Fruit fly (Drosophila melanogaster) whole organism, embryonic: ENCODE results near the gene CG7366.
A peak's percentile ranks its signal among the peaks of the same experiment; 100 is the strongest.

Experiments used
- Atf6 ChIP-seq: fragments of 200-800 bp; sonication (Bioruptor generic); IDR thresholded peaks from 2 replicates; pipeline ENCODE4 v1.3.6; 2022; ENCODE audit warnings: missing biosample characterization, missing genetic modification characterization
- CG10321 ChIP-seq: fragments of 200-800 bp; sonication (Bioruptor generic); IDR thresholded peaks from 2 replicates; pipeline ENCODE4 v1.3.6; 2022; ENCODE audit warnings: missing biosample characterization, missing genetic modification characterization
- CG10959 ChIP-seq: fragments of 200-800 bp; sonication (Bioruptor generic); IDR thresholded peaks from 2 replicates; pipeline ENCODE4 v1.3.6; 2022; ENCODE audit warnings: missing biosample characterization, missing genetic modification characterization
- CG11085 ChIP-seq: fragments of 200-800 bp; sonication (Bioruptor generic); IDR thresholded peaks from 2 replicates; pipeline ENCODE4 v1.3.6; 2022; ENCODE audit warnings: missing biosample characterization, missing genetic modification characterization
- CG13894 ChIP-seq: fragments of 200-800 bp; sonication (Bioruptor generic); optimal IDR thresholded peaks from 3 replicates; lab custom pipeline; 2018; ENCODE audit warnings: missing biosample characterization, mild to moderate bottlenecking, missing genetic modification characterization, moderate library complexity
- CG16815 ChIP-seq: fragments of 200-800 bp; sonication (Bioruptor generic); optimal IDR thresholded peaks from 3 replicates; lab custom pipeline; 2017; ENCODE audit warnings: missing biosample characterization, mild to moderate bottlenecking, missing genetic modification characterization
- CG17385 ChIP-seq: fragments of 200-800 bp; sonication (Bioruptor generic); optimal IDR thresholded peaks from 3 replicates; lab custom pipeline; 2018; ENCODE audit warnings: missing biosample characterization, mild to moderate bottlenecking, missing genetic modification characterization
- CG17568 ChIP-seq: fragments of 200-800 bp; sonication (Bioruptor generic); optimal IDR thresholded peaks from 2 replicates; lab custom pipeline; 2018; ENCODE audit warnings: missing biosample characterization, mild to moderate bottlenecking, missing genetic modification characterization, moderate library complexity
- CG18599 ChIP-seq: fragments of 200-800 bp; sonication (Bioruptor generic); optimal IDR thresholded peaks from 3 replicates; lab custom pipeline; 2017; ENCODE audit warnings: missing biosample characterization, missing genetic modification characterization, mild to moderate bottlenecking, moderate library complexity, missing genetic modification reagents
- CG30403 ChIP-seq: fragments of 200-800 bp; sonication (Bioruptor generic); optimal IDR thresholded peaks from 3 replicates; lab custom pipeline; 2016; ENCODE audit warnings: missing biosample characterization, missing genetic modification characterization
- CG33213 ChIP-seq: fragments of 200-800 bp; sonication (Bioruptor generic); optimal IDR thresholded peaks from 3 replicates; lab custom pipeline; 2016; ENCODE audit warnings: missing biosample characterization, missing genetic modification characterization
- CG33557 ChIP-seq: fragments of 200-800 bp; sonication (Bioruptor generic); optimal IDR thresholded peaks from 2 replicates; lab custom pipeline; 2019; ENCODE audit warnings: missing biosample characterization, mild to moderate bottlenecking, missing genetic modification characterization, moderate library complexity
- CG4360 ChIP-seq: fragments of 200-800 bp; sonication (Bioruptor generic); IDR thresholded peaks from 2 replicates; pipeline ENCODE4 v1.3.6; 2022; ENCODE audit warnings: missing biosample characterization, missing genetic modification characterization
- CG4854 ChIP-seq: fragments of 200-800 bp; sonication (Bioruptor generic); optimal IDR thresholded peaks from 2 replicates; lab custom pipeline; 2016; ENCODE audit warnings: missing biosample characterization, missing genetic modification characterization, inconsistent platforms
- CG6813 ChIP-seq: fragments of 200-800 bp; sonication (Bioruptor generic); optimal IDR thresholded peaks from 2 replicates; lab custom pipeline; 2017; ENCODE audit warnings: missing biosample characterization, missing genetic modification characterization, mild to moderate bottlenecking, moderate library complexity, missing genetic modification reagents
- CG7745 ChIP-seq: fragments of 200-800 bp; sonication (Bioruptor generic); optimal IDR thresholded peaks from 2 replicates; lab custom pipeline; 2018; ENCODE audit warnings: missing biosample characterization, mild to moderate bottlenecking, missing genetic modification characterization, moderate library complexity
- CG7786 ChIP-seq: fragments of 200-800 bp; sonication (Bioruptor generic); optimal IDR thresholded peaks from 2 replicates; lab custom pipeline; 2016; ENCODE audit warnings: missing biosample characterization, missing genetic modification characterization
- Dad ChIP-seq: fragments of 200-800 bp; sonication (Bioruptor generic); optimal IDR thresholded peaks from 3 replicates; lab custom pipeline; 2016; ENCODE audit warnings: missing biosample characterization, missing genetic modification characterization
- Fer2 ChIP-seq: fragments of 200-800 bp; sonication (Bioruptor generic); optimal IDR thresholded peaks from 2 replicates; lab custom pipeline; 2018; ENCODE audit warnings: missing biosample characterization, mild to moderate bottlenecking, missing genetic modification characterization, moderate library complexity
- HLH54F ChIP-seq: fragments of 200-800 bp; sonication (Bioruptor generic); optimal IDR thresholded peaks from 3 replicates; lab custom pipeline; 2016; ENCODE audit warnings: missing biosample characterization, missing genetic modification characterization
- Hmr ChIP-seq: fragments of 200-800 bp; sonication (Bioruptor generic); optimal IDR thresholded peaks from 3 replicates; lab custom pipeline; 2017; ENCODE audit warnings: mild to moderate bottlenecking, missing biosample characterization, missing genetic modification reagents, missing genetic modification characterization
- Hr39 ChIP-seq: fragments of >200 bp; optimal IDR thresholded peaks from 2 replicates; lab custom pipeline; 2017
- Lim3 ChIP-seq: fragments of 200-800 bp; sonication (Bioruptor generic); IDR thresholded peaks from 2 replicates; pipeline ENCODE4 v1.3.6; 2022; ENCODE audit warnings: missing biosample characterization, missing genetic modification characterization
- Lpt ChIP-seq: fragments of >200 bp; optimal IDR thresholded peaks from 2 replicates; lab custom pipeline; 2018; ENCODE audit warnings: missing biosample characterization, missing genetic modification characterization
- Nf-YC ChIP-seq: fragments of 200-800 bp; optimal IDR thresholded peaks from 3 replicates; lab custom pipeline; 2019; ENCODE audit warnings: missing biosample characterization, mild to moderate bottlenecking, missing genetic modification characterization, moderate library complexity
- Six4 ChIP-seq: fragments of 200-800 bp; sonication (Bioruptor generic); optimal IDR thresholded peaks from 2 replicates; lab custom pipeline; 2016; ENCODE audit warnings: missing biosample characterization, missing genetic modification characterization
- TFAM ChIP-seq: fragments of 200-800 bp; sonication (Bioruptor generic); optimal IDR thresholded peaks from 2 replicates; lab custom pipeline; 2017; ENCODE audit warnings: missing biosample characterization, missing genetic modification characterization, inconsistent platforms
- YL-1 ChIP-seq: fragments of 200-800 bp; sonication (Bioruptor generic); optimal IDR thresholded peaks from 3 replicates; lab custom pipeline; 2017; ENCODE audit warnings: missing biosample characterization, mild to moderate bottlenecking, missing genetic modification characterization
- ac ChIP-seq: fragments of 200-800 bp; sonication (Bioruptor generic); optimal IDR thresholded peaks from 3 replicates; lab custom pipeline; 2017; ENCODE audit warnings: missing biosample characterization, mild to moderate bottlenecking, missing genetic modification characterization
- al ChIP-seq: fragments of 200-800 bp; sonication (Bioruptor generic); IDR thresholded peaks from 2 replicates; pipeline ENCODE4 v1.3.6; 2022; ENCODE audit warnings: missing biosample characterization, missing genetic modification characterization
- chinmo ChIP-seq: fragments of 200-800 bp; sonication (Bioruptor generic); IDR thresholded peaks from 4 replicates; pipeline ENCODE4 v1.3.6; 2022; ENCODE audit warnings: missing biosample characterization, missing genetic modification characterization; ENCODE audit not compliant: partially characterized antibody
- crc ChIP-seq: fragments of 200-800 bp; sonication (Bioruptor generic); optimal IDR thresholded peaks from 2 replicates; lab custom pipeline; 2016; ENCODE audit warnings: missing biosample characterization, missing genetic modification characterization
- crp ChIP-seq, 2 experiments: fragments of 200-800 bp; sonication (Bioruptor generic); optimal IDR thresholded peaks; 2 replicates in 1 of 2; 3 replicates in 1 of 2; lab custom pipeline; 2017; ENCODE audit warnings: missing biosample characterization in 2 of 2, missing genetic modification characterization in 2 of 2, mild to moderate bottlenecking in 1 of 2, moderate library complexity in 1 of 2
- dan ChIP-seq: fragments of 200-800 bp; sonication (Bioruptor generic); IDR thresholded peaks from 2 replicates; pipeline ENCODE4 v1.3.6; 2022; ENCODE audit warnings: missing biosample characterization, missing genetic modification characterization
- dm ChIP-seq: fragments of 200-800 bp; sonication (Bioruptor generic); optimal IDR thresholded peaks from 3 replicates; lab custom pipeline; 2016; ENCODE audit warnings: missing biosample characterization, missing genetic modification characterization
- ems ChIP-seq: fragments of 200-800 bp; sonication (Bioruptor generic); optimal IDR thresholded peaks from 3 replicates; lab custom pipeline; 2016; ENCODE audit warnings: missing biosample characterization, missing genetic modification characterization
- fd102C ChIP-seq: fragments of 200-800 bp; sonication (Bioruptor generic); optimal IDR thresholded peaks from 2 replicates; lab custom pipeline; 2018; ENCODE audit warnings: missing biosample characterization, mild to moderate bottlenecking, missing genetic modification characterization, moderate library complexity
- fd64A ChIP-seq: fragments of 200-800 bp; sonication (Bioruptor generic); optimal IDR thresholded peaks from 3 replicates; lab custom pipeline; 2018; ENCODE audit warnings: missing biosample characterization, mild to moderate bottlenecking, missing genetic modification characterization
- gce ChIP-seq: fragments of 200-800 bp; sonication (Bioruptor generic); IDR thresholded peaks from 3 replicates; pipeline ENCODE4 v1.3.6; 2022; ENCODE audit warnings: missing biosample characterization, missing genetic modification characterization
- gcm ChIP-seq: fragments of 200-800 bp; sonication (Bioruptor generic); optimal IDR thresholded peaks from 2 replicates; lab custom pipeline; 2019; ENCODE audit warnings: missing biosample characterization, mild to moderate bottlenecking, missing genetic modification characterization, moderate library complexity
- gem ChIP-seq: fragments of 200-800 bp; sonication (Bioruptor generic); optimal IDR thresholded peaks from 2 replicates; lab custom pipeline; 2019; ENCODE audit warnings: missing biosample characterization, mild to moderate bottlenecking, missing genetic modification characterization, moderate library complexity
- jing ChIP-seq: fragments of 200-800 bp; sonication (Bioruptor generic); optimal IDR thresholded peaks from 2 replicates; lab custom pipeline; 2018; ENCODE audit warnings: missing biosample characterization, mild to moderate bottlenecking, missing genetic modification characterization
- lbe ChIP-seq: fragments of 200-800 bp; sonication (Bioruptor generic); optimal IDR thresholded peaks from 2 replicates; lab custom pipeline; 2016; ENCODE audit warnings: missing biosample characterization, mild to moderate bottlenecking, missing genetic modification characterization
- p53 ChIP-seq: fragments of 200-800 bp; sonication (Bioruptor generic); optimal IDR thresholded peaks from 2 replicates; lab custom pipeline; 2016; ENCODE audit warnings: missing biosample characterization, missing genetic modification characterization
- salm ChIP-seq: fragments of 200-800 bp; sonication (Bioruptor generic); optimal IDR thresholded peaks from 2 replicates; lab custom pipeline; 2018; ENCODE audit warnings: missing biosample characterization, mild to moderate bottlenecking, missing genetic modification characterization
- shn ChIP-seq: fragments of 200-800 bp; sonication (Bioruptor generic); optimal IDR thresholded peaks from 3 replicates; lab custom pipeline; 2016; ENCODE audit warnings: missing biosample characterization, missing genetic modification characterization
- slbo ChIP-seq: fragments of 200-800 bp; sonication (Bioruptor generic); IDR thresholded peaks from 2 replicates; pipeline ENCODE4 v1.3.6; 2022; ENCODE audit warnings: missing biosample characterization, missing genetic modification characterization
- tio ChIP-seq: fragments of 200-800 bp; sonication (Bioruptor generic); optimal IDR thresholded peaks from 2 replicates; lab custom pipeline; 2017; ENCODE audit warnings: missing biosample characterization, missing genetic modification characterization, inconsistent platforms
- vnd ChIP-seq: fragments of 200-800 bp; sonication (Bioruptor generic); IDR thresholded peaks from 3 replicates; pipeline ENCODE4 v1.3.6; 2022; ENCODE audit warnings: missing biosample characterization, missing genetic modification characterization; ENCODE audit not compliant: partially characterized antibody
- vvl ChIP-seq: fragments of 200-800 bp; sonication (Bioruptor generic); IDR thresholded peaks from 2 replicates; pipeline ENCODE4 v1.3.6; 2022; ENCODE audit warnings: missing biosample characterization, missing genetic modification characterization

CG7366 gene

DNA sequence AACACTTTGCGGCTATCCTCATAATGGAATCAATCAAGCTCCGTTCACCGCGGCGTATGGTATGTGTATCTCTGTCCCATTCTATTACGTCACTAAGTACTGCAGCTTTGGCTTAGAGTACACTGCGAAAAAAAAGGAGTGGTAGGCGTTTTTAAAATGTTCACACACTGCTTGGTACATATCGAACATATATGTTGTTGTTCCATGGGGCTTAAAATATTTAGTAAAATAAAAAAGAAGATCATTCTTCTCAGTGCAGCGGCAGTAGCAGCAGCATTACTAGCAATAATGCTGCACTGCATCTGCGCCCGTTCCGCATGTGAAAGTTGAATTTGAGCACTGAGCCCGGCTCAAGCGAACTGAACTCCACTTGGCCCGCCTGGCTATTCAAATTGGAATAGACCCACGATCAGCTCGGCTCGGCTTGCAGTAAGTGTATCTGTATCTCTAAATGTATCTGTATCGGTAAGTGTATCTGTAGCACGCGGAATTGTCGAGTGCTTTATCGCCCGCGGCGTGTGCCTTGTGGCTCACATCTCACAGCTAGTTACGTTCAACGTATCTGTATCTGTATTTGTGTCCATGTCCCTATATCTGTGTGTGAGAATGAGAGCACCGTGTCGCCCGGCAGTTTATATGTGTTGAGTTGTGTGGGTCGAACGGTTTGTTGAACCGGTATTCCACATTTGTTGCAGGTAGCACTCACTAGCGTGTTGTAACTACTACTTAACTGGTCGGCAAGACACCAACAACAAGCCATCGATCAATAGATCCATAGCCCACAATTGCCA is 48.8 kb downstream of the CG7366 start (continued):
- TF ChIP-seq CG10321 (GFP tag; lab: Robert Waterston, UW) (no peak), Lpt (GFP tag; lab: Kevin White, UChicago) (no peak), gem (tag; lab: Kevin White, UChicago) (peak; percentile 66), CG7745 (tag; lab: Kevin White, UChicago) (no peak), gcm (peak; percentile 12), fd64A (no peak), CG6813 (GFP tag; lab: Kevin White, UChicago) (peak; percentile 41), slbo (GFP tag; lab: Robert Waterston, UW) (peak; percentile 51), CG17568 (GFP tag; lab: Kevin White, UChicago) (no peak), YL-1 (no peak), tio (peak; percentile 62), HLH54F (no peak), CG10959 (GFP tag; lab: Robert Waterston, UW) (no peak), CG30403 (peak; percentile 46), p53 (GFP tag; lab: Kevin White, UChicago) (no peak), CG11085 (GFP tag; lab: Robert Waterston, UW) (0 out of 2 replicates have a peak, but pooled peaks have one; percentile 14), CG13894 (tag; lab: Kevin White, UChicago) (no peak), Hr39 (lab: Kevin White, UChicago) (no peak), ems (peak; percentile 12), lbe (GFP tag; lab: Kevin White, UChicago) (no peak), salm (tag; lab: Kevin White, UChicago) (peak; percentile 1), crc (GFP tag; lab: Kevin White, UChicago) (no peak), Lim3 (GFP tag; lab: Robert Waterston, UW) (peak; percentile 49; the same call in 1 of the 2 replicates), Nf-YC (tag; lab: Kevin White, UChicago) (no peak), jing (GFP tag; lab: Kevin White, UChicago) (peak; percentile 65), chinmo (GFP tag; lab: Robert Waterston, UW) (0 out of 4 replicates have a peak, but pooled peaks have one; percentile 48), CG16815 (GFP tag; lab: Kevin White, UChicago) (no peak), Hmr (GFP tag; lab: Kevin White, UChicago) (no peak), gce (GFP tag; lab: Robert Waterston, UW) (peak; percentile 32; the same call in 1 of the 3 replicates), CG18599 (GFP tag; lab: Kevin White, UChicago) (peak; percentile 33), vvl (peak; percentile 75), CG4360 (GFP tag; lab: Robert Waterston, UW) (peak; percentile 27; the same call in 1 of the 2 replicates), CG7786 (GFP tag; lab: Kevin White, UChicago) (no peak), CG17385 (peak; percentile 66), Six4 (GFP tag; lab: Kevin White, UChicago) (peak; percentile 1), ac (GFP tag; lab: Kevin White, UChicago) (no peak), CG33557 (GFP tag; lab: Kevin White, UChicago) (no peak), crp (GFP tag; optimal IDR thresholded peaks at IDR 0.05; lab: Kevin White, UChicago) (peak in 1 of 2 experiments; percentile 3), shn (GFP tag; lab: Kevin White, UChicago) (no peak), CG4854 (GFP tag; lab: Kevin White, UChicago) (peak; percentile 3), Dad (GFP tag; lab: Kevin White, UChicago) (peak; percentile 23), TFAM (GFP tag; lab: Kevin White, UChicago) (no peak), dm (GFP tag; lab: Kevin White, UChicago) (no peak), Atf6 (no peak), vnd (no peak), dan (GFP tag; lab: Robert Waterston, UW) (no peak), al (no peak), CG33213 (GFP tag; lab: Kevin White, UChicago) (peak; percentile 41), Fer2 (no peak), fd102C (no peak)
